Fruit fly (Drosophila melanogaster) whole organism, embryonic: ENCODE results near the gene drm.

Experiments
- Awh ChIP-seq: fragments of 200-800 bp; sonication (Bioruptor generic); IDR thresholded peaks from 2 replicates; pipeline ENCODE4, ENCODE4 v1.3.6; 2022; ENCODE audit warnings: missing biosample characterization, missing genetic modification characterization
- Bgb ChIP-seq: fragments of 200-800 bp; sonication (Bioruptor generic); IDR thresholded peaks from 2 replicates; pipeline ENCODE4 v1.3.6; 2022; ENCODE audit warnings: missing biosample characterization, missing genetic modification characterization; ENCODE audit not compliant: partially characterized antibody
- CG11398 ChIP-seq: fragments of 200-800 bp; sonication (Bioruptor generic); optimal IDR thresholded peaks from 2 replicates; lab custom pipeline; 2016; ENCODE audit warnings: missing biosample characterization, missing genetic modification characterization
- CG11560 ChIP-seq: fragments of 200-800 bp; sonication (Bioruptor generic); IDR thresholded peaks from 3 replicates; pipeline ENCODE4 v1.3.6; 2022; ENCODE audit warnings: missing biosample characterization, missing genetic modification characterization
- CG12391 ChIP-seq: fragments of 200-800 bp; sonication (Bioruptor generic); optimal IDR thresholded peaks from 3 replicates; lab custom pipeline; 2018; ENCODE audit warnings: missing biosample characterization, mild to moderate bottlenecking, missing genetic modification characterization, moderate library complexity
- CG12942 ChIP-seq: fragments of 200-800 bp; sonication (Bioruptor generic); optimal IDR thresholded peaks from 3 replicates; lab custom pipeline; 2016; ENCODE audit warnings: missing biosample characterization, missing genetic modification characterization
- CG15011 ChIP-seq: fragments of 200-800 bp; sonication (Bioruptor generic); optimal IDR thresholded peaks from 3 replicates; lab custom pipeline; 2018; ENCODE audit warnings: missing biosample characterization, mild to moderate bottlenecking, missing genetic modification characterization
- CG1603 ChIP-seq: fragments of 200-800 bp; sonication (Bioruptor generic); optimal IDR thresholded peaks from 2 replicates; lab custom pipeline; 2019; ENCODE audit warnings: missing biosample characterization, mild to moderate bottlenecking, missing genetic modification characterization, moderate library complexity
- CG17912 ChIP-seq: fragments of 200-800 bp; sonication (Bioruptor generic); optimal IDR thresholded peaks from 2 replicates; lab custom pipeline; 2018; ENCODE audit warnings: missing biosample characterization, mild to moderate bottlenecking, missing genetic modification characterization
- CG18262 ChIP-seq: fragments of 200-800 bp; optimal IDR thresholded peaks from 3 replicates; lab custom pipeline; 2019; ENCODE audit warnings: missing biosample characterization, mild to moderate bottlenecking, missing genetic modification characterization, moderate library complexity
- CG18599 ChIP-seq: fragments of 200-800 bp; sonication (Bioruptor generic); optimal IDR thresholded peaks from 3 replicates; lab custom pipeline; 2017; ENCODE audit warnings: missing biosample characterization, missing genetic modification characterization, mild to moderate bottlenecking, moderate library complexity, missing genetic modification reagents
- CG33557 ChIP-seq: fragments of 200-800 bp; sonication (Bioruptor generic); optimal IDR thresholded peaks from 2 replicates; lab custom pipeline; 2019; ENCODE audit warnings: missing biosample characterization, mild to moderate bottlenecking, missing genetic modification characterization, moderate library complexity
- CG3407 ChIP-seq: fragments of 200-800 bp; sonication (Bioruptor generic); optimal IDR thresholded peaks from 2 replicates; lab custom pipeline; 2018; ENCODE audit warnings: missing biosample characterization, mild to moderate bottlenecking, missing genetic modification characterization
- CG34224 ChIP-seq: fragments of 200-800 bp; sonication (Bioruptor generic); IDR thresholded peaks from 3 replicates; pipeline ENCODE4 v1.3.6; 2022; ENCODE audit warnings: missing biosample characterization, missing genetic modification characterization; ENCODE audit not compliant: partially characterized antibody
- CG42726 ChIP-seq: fragments of 200-800 bp; sonication (Bioruptor generic); IDR thresholded peaks from 2 replicates; pipeline ENCODE4 v1.3.6; 2022; ENCODE audit warnings: missing biosample characterization, missing genetic modification characterization; ENCODE audit not compliant: partially characterized antibody
- CG43689 ChIP-seq: fragments of 200-800 bp; sonication (Bioruptor generic); IDR thresholded peaks from 2 replicates; pipeline ENCODE4 v1.3.6; 2022; ENCODE audit warnings: missing biosample characterization, missing genetic modification characterization
- CG4404 ChIP-seq: fragments of 200-800 bp; sonication (Bioruptor generic); IDR thresholded peaks from 2 replicates; pipeline ENCODE4 v1.3.6; 2022; ENCODE audit warnings: missing biosample characterization, missing genetic modification characterization
- CG6689 ChIP-seq: fragments of 200-800 bp; sonication (Bioruptor generic); IDR thresholded peaks from 2 replicates; pipeline ENCODE4 v1.3.6; 2022; ENCODE audit warnings: missing biosample characterization, missing genetic modification characterization
- CG6791 ChIP-seq: fragments of 200-800 bp; sonication (Bioruptor generic); IDR thresholded peaks from 3 replicates; pipeline ENCODE4 v1.3.6; 2022; ENCODE audit warnings: missing biosample characterization, missing genetic modification characterization; ENCODE audit not compliant: partially characterized antibody
- CG7271 ChIP-seq: fragments of 200-800 bp; sonication (Bioruptor generic); optimal IDR thresholded peaks from 2 replicates; lab custom pipeline; 2018; ENCODE audit warnings: missing biosample characterization, mild to moderate bottlenecking, missing genetic modification characterization, moderate library complexity
- CG7786 ChIP-seq: fragments of 200-800 bp; sonication (Bioruptor generic); optimal IDR thresholded peaks from 2 replicates; lab custom pipeline; 2016; ENCODE audit warnings: missing biosample characterization, missing genetic modification characterization
- CG8388 ChIP-seq: fragments of 200-800 bp; sonication (Bioruptor generic); optimal IDR thresholded peaks from 2 replicates; lab custom pipeline; 2019; ENCODE audit warnings: missing biosample characterization, mild to moderate bottlenecking, missing genetic modification characterization, moderate library complexity
- CG8478 ChIP-seq: fragments of >200 bp; optimal IDR thresholded peaks from 2 replicates; lab custom pipeline; 2018
- CG8944 ChIP-seq: fragments of 200-800 bp; sonication (Bioruptor generic); optimal IDR thresholded peaks from 3 replicates; lab custom pipeline; 2016; ENCODE audit warnings: missing biosample characterization, missing genetic modification characterization
- CG9609 ChIP-seq: fragments of 200-800 bp; sonication (Bioruptor generic); optimal IDR thresholded peaks from 3 replicates; lab custom pipeline; 2016; ENCODE audit warnings: missing biosample characterization, missing genetic modification characterization
- Chrac-16 ChIP-seq: fragments of 200-800 bp; sonication (Bioruptor generic); optimal IDR thresholded peaks from 3 replicates; lab custom pipeline; 2016; ENCODE audit warnings: missing biosample characterization, missing genetic modification characterization
- Fer1 ChIP-seq: fragments of 200-800 bp; sonication (Bioruptor generic); optimal IDR thresholded peaks from 2 replicates; lab custom pipeline; 2017; ENCODE audit warnings: missing biosample characterization, mild to moderate bottlenecking, missing genetic modification characterization
- Kr ChIP-seq: fragments of 200-800 bp; sonication (Bioruptor generic); optimal IDR thresholded peaks from 2 replicates; lab custom pipeline; 2017; ENCODE audit warnings: missing biosample characterization, mild to moderate bottlenecking, missing genetic modification characterization
- MESR4 ChIP-seq: fragments of 200-800 bp; sonication (Bioruptor generic); optimal IDR thresholded peaks from 2 replicates; lab custom pipeline; 2018; ENCODE audit warnings: missing biosample characterization, mild to moderate bottlenecking, missing genetic modification characterization, moderate library complexity
- MTF-1 ChIP-seq: fragments of 200-800 bp; sonication (Bioruptor generic); optimal IDR thresholded peaks from 2 replicates; lab custom pipeline; 2018; ENCODE audit warnings: missing biosample characterization, mild to moderate bottlenecking, missing genetic modification characterization, borderline replicate concordance
- NC2α ChIP-seq: fragments of 200-800 bp; sonication (Bioruptor generic); optimal IDR thresholded peaks from 2 replicates; lab custom pipeline; 2016; ENCODE audit warnings: missing biosample characterization, missing genetic modification characterization
- Nf-YB ChIP-seq: fragments of 200-800 bp; sonication (Bioruptor generic); optimal IDR thresholded peaks from 3 replicates; lab custom pipeline; 2019; ENCODE audit warnings: missing biosample characterization, mild to moderate bottlenecking, missing genetic modification characterization, moderate library complexity
- Sry-β ChIP-seq: fragments of 200-800 bp; sonication (Bioruptor generic); optimal IDR thresholded peaks from 2 replicates; lab custom pipeline; 2018; ENCODE audit warnings: missing biosample characterization, mild to moderate bottlenecking, missing genetic modification characterization, moderate library complexity
- abd-A ChIP-seq: fragments of 200-800 bp; sonication (Bioruptor generic); optimal IDR thresholded peaks from 3 replicates; lab custom pipeline; 2019; ENCODE audit warnings: missing biosample characterization, mild to moderate bottlenecking, missing genetic modification characterization, moderate library complexity
- ash1 ChIP-seq: fragments of 200-800 bp; sonication (Bioruptor generic); optimal IDR thresholded peaks from 2 replicates; lab custom pipeline; 2018; ENCODE audit warnings: missing biosample characterization, mild to moderate bottlenecking, missing genetic modification characterization
- disco-r ChIP-seq: fragments of 200-800 bp; sonication (Bioruptor generic); optimal IDR thresholded peaks from 2 replicates; lab custom pipeline; 2016; ENCODE audit warnings: missing biosample characterization, missing genetic modification characterization
- dmrt99B ChIP-seq: fragments of 200-800 bp; sonication (Bioruptor generic); optimal IDR thresholded peaks from 2 replicates; lab custom pipeline; 2018; ENCODE audit warnings: missing biosample characterization, mild to moderate bottlenecking, missing genetic modification characterization, moderate library complexity
- dpn ChIP-seq, 2 experiments: fragments of 200-800 bp; sonication (Bioruptor generic); optimal IDR thresholded peaks; 3 replicates each; lab custom pipeline; 2016; ENCODE audit warnings: missing biosample characterization in 2 of 2, missing genetic modification characterization in 2 of 2
- ewg ChIP-seq: fragments of 200-800 bp; sonication (Bioruptor generic); optimal IDR thresholded peaks from 3 replicates; lab custom pipeline; 2017; ENCODE audit warnings: mild to moderate bottlenecking, missing biosample characterization, missing genetic modification reagents, missing genetic modification characterization
- gsb ChIP-seq: fragments of 200-800 bp; sonication (Bioruptor generic); IDR thresholded peaks from 2 replicates; pipeline ENCODE4 v1.3.6; 2022; ENCODE audit warnings: missing biosample characterization, missing genetic modification characterization
- hth ChIP-seq: fragments of >200 bp; optimal IDR thresholded peaks from 2 replicates; lab custom pipeline; 2017; ENCODE audit warnings: inconsistent platforms
- peb ChIP-seq: fragments of 200-800 bp; sonication (Bioruptor generic); IDR thresholded peaks from 2 replicates; pipeline ENCODE4 v1.3.6; 2022; ENCODE audit warnings: missing biosample characterization, missing genetic modification characterization
- pfk ChIP-seq: fragments of 200-800 bp; sonication (Bioruptor generic); optimal IDR thresholded peaks from 2 replicates; lab custom pipeline; 2018; ENCODE audit warnings: missing biosample characterization, mild to moderate bottlenecking, missing genetic modification characterization, moderate library complexity
- row ChIP-seq: fragments of 200-800 bp; sonication (Bioruptor generic); IDR thresholded peaks from 3 replicates; pipeline ENCODE4 v1.3.6; 2022; ENCODE audit warnings: missing biosample characterization, missing genetic modification characterization
- sc ChIP-seq, 3 experiments: fragments of >200 bp in 2 of 3; fragments of 200-800 bp in 1 of 3; sonication (Bioruptor generic) in 1 of 3; optimal IDR thresholded peaks; 2 replicates in 2 of 3; 3 replicates in 1 of 3; lab custom pipeline; 2017; ENCODE audit warnings: mild to moderate bottlenecking in 1 of 3, missing biosample characterization in 1 of 3, missing genetic modification characterization in 1 of 3, missing genetic modification reagents in 1 of 3
- sqz ChIP-seq: fragments of 200-800 bp; sonication (Bioruptor generic); optimal IDR thresholded peaks from 3 replicates; lab custom pipeline; 2018; ENCODE audit warnings: missing biosample characterization, mild to moderate bottlenecking, missing genetic modification characterization
- tap ChIP-seq: fragments of 200-800 bp; optimal IDR thresholded peaks from 3 replicates; lab custom pipeline; 2019; ENCODE audit warnings: missing biosample characterization, mild to moderate bottlenecking, missing genetic modification characterization, moderate library complexity

drm gene

DNA sequence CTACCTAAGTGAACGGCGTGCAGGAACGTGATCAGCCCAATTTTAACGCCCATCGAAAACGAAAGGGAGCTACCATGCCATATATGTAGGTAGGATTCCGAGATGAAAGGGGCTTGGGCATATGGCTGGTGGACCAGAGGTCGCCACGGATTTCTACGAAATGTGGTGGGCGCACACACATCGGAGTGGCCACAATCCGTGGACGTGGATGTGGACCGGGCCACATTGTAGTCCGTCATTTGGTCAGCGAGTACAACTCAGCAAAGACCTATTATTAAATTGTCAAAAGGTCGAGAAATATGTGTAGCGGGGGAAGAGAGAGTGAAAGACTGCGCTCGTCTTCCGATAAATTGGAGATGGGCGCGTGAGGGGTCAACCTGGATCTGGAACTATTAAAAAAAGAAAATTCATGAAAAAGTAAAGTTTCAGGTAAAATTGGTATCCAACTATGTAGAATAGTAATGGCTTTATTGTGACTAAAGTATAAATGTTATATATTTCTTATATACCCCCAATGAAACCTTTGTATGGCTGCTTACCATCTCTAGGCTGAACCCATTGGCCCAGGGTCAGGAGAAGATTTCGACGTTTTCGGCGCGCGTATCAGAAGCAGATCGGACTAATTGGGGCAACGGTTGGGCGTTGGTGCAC is 16.5 kb downstream of the drm start (continued):
- TF ChIP-seq sc (optimal IDR thresholded peaks at IDR 0.05; lab: Kevin White, UChicago) (no peak), sc (GFP tag; optimal IDR thresholded peaks at IDR 0.05; lab: Kevin White, UChicago) (no peak), MESR4 (no peak), CG12942 (GFP tag; lab: Kevin White, UChicago) (no peak), Chrac-16 (GFP tag; lab: Kevin White, UChicago) (peak; percentile 15), Awh (GFP tag; lab: Robert Waterston, UW) (peak; percentile 43; the same call in 1 of the 2 replicates), CG12391 (tag; lab: Kevin White, UChicago) (peak; percentile 24), CG7786 (GFP tag; lab: Kevin White, UChicago) (no peak), CG6791 (no peak), hth (lab: Kevin White, UChicago) (no peak), CG8944 (GFP tag; lab: Kevin White, UChicago) (no peak), MTF-1 (no peak), dpn (GFP tag; optimal IDR thresholded peaks at IDR 0.05; lab: Kevin White, UChicago) (no peak), peb (GFP tag; lab: Robert Waterston, UW) (no peak), CG18262 (tag; lab: Kevin White, UChicago) (peak; percentile 45), CG34224 (GFP tag; lab: Robert Waterston, UW) (no peak), CG8478 (lab: Kevin White, UChicago) (no peak), Bgb (GFP tag; lab: Robert Waterston, UW) (no peak), CG17912 (no peak), CG6689 (peak; percentile 59; the same call in 1 of the 2 replicates), CG1603 (tag; lab: Kevin White, UChicago) (peak; percentile 10), CG8388 (GFP tag; lab: Kevin White, UChicago) (peak; percentile 38), CG15011 (GFP tag; lab: Kevin White, UChicago) (no peak), dmrt99B (no peak), ash1 (GFP tag; lab: Kevin White, UChicago) (no peak), CG3407 (GFP tag; lab: Kevin White, UChicago) (no peak), row (GFP tag; lab: Robert Waterston, UW) (peak; percentile 60), CG11560 (tag; lab: Robert Waterston, UW) (no peak), NC2α (no peak), Nf-YB (GFP tag; lab: Kevin White, UChicago) (peak; percentile 46), tap (tag; lab: Kevin White, UChicago) (no peak), CG7271 (tag; lab: Kevin White, UChicago) (no peak), gsb (GFP tag; lab: Robert Waterston, UW) (no peak), CG18599 (GFP tag; lab: Kevin White, UChicago) (no peak), CG11398 (no peak), disco-r (no peak), abd-A (tag; lab: Kevin White, UChicago) (no peak), CG9609 (no peak), ewg (no peak), Sry-β (no peak), Fer1 (GFP tag; lab: Kevin White, UChicago) (no peak), Kr (GFP tag; lab: Kevin White, UChicago) (no peak), CG4404 (peak; percentile 78), CG42726 (no peak), CG33557 (GFP tag; lab: Kevin White, UChicago) (peak; percentile 54), sqz (no peak), CG43689 (GFP tag; lab: Robert Waterston, UW) (no peak), pfk (GFP tag; lab: Kevin White, UChicago) (no peak)
